Fruit fly (Drosophila melanogaster) whole organism, embryonic: ENCODE data around the gene Grasp65.

Source experiments
- Antp ChIP-seq: fragments of 200-800 bp; sonication (Bioruptor generic); optimal IDR thresholded peaks from 3 replicates; lab custom pipeline; 2016; ENCODE audit warnings: missing biosample characterization, missing genetic modification characterization
- Asciz ChIP-seq: fragments of 200-800 bp; sonication (Bioruptor generic); optimal IDR thresholded peaks from 2 replicates; lab custom pipeline; 2017; ENCODE audit warnings: missing biosample characterization, mild to moderate bottlenecking, missing genetic modification characterization, missing genetic modification reagents
- Atf-2 ChIP-seq: fragments of 200-800 bp; sonication (Bioruptor generic); optimal IDR thresholded peaks from 2 replicates; lab custom pipeline; 2016; ENCODE audit warnings: missing biosample characterization, missing genetic modification characterization
- CG13624 ChIP-seq: fragments of 200-800 bp; sonication (Bioruptor generic); optimal IDR thresholded peaks from 2 replicates; lab custom pipeline; 2016; ENCODE audit warnings: missing biosample characterization, missing genetic modification characterization
- CG15269 ChIP-seq: fragments of 200-800 bp; sonication (Bioruptor generic); optimal IDR thresholded peaks from 2 replicates; lab custom pipeline; 2018; ENCODE audit warnings: missing biosample characterization, mild to moderate bottlenecking, missing genetic modification characterization, moderate library complexity
- CG15601 ChIP-seq: fragments of 200-800 bp; sonication (Bioruptor generic); optimal IDR thresholded peaks from 3 replicates; lab custom pipeline; 2019; ENCODE audit warnings: missing biosample characterization, mild to moderate bottlenecking, missing genetic modification characterization, moderate library complexity
- CG17361 ChIP-seq: fragments of 200-800 bp; sonication (Bioruptor generic); IDR thresholded peaks from 3 replicates; pipeline ENCODE4 v1.3.6; 2022; ENCODE audit warnings: missing biosample characterization, missing genetic modification characterization
- CG18476 ChIP-seq: fragments of 200-800 bp; sonication (Bioruptor generic); optimal IDR thresholded peaks from 2 replicates; lab custom pipeline; 2016; ENCODE audit warnings: missing biosample characterization, mild to moderate bottlenecking, missing genetic modification characterization
- CG2712 ChIP-seq: fragments of 200-800 bp; optimal IDR thresholded peaks from 3 replicates; lab custom pipeline; 2019; ENCODE audit warnings: missing biosample characterization, mild to moderate bottlenecking, missing genetic modification characterization, moderate library complexity
- CG31441 ChIP-seq: fragments of 200-800 bp; sonication (Bioruptor generic); IDR thresholded peaks from 2 replicates; pipeline ENCODE4 v1.3.6; 2022; ENCODE audit warnings: missing biosample characterization, missing genetic modification characterization
- CG32772 ChIP-seq: fragments of 200-800 bp; sonication (Bioruptor generic); IDR thresholded peaks from 2 replicates; pipeline ENCODE4 v1.3.6; 2022; ENCODE audit warnings: missing biosample characterization, missing genetic modification characterization
- CG33557 ChIP-seq: fragments of 200-800 bp; sonication (Bioruptor generic); optimal IDR thresholded peaks from 2 replicates; lab custom pipeline; 2019; ENCODE audit warnings: missing biosample characterization, mild to moderate bottlenecking, missing genetic modification characterization, moderate library complexity
- CG3407 ChIP-seq: fragments of 200-800 bp; sonication (Bioruptor generic); optimal IDR thresholded peaks from 2 replicates; lab custom pipeline; 2018; ENCODE audit warnings: missing biosample characterization, mild to moderate bottlenecking, missing genetic modification characterization
- CG4404 ChIP-seq: fragments of 200-800 bp; sonication (Bioruptor generic); IDR thresholded peaks from 2 replicates; pipeline ENCODE4 v1.3.6; 2022; ENCODE audit warnings: missing biosample characterization, missing genetic modification characterization
- CG4854 ChIP-seq: fragments of 200-800 bp; sonication (Bioruptor generic); optimal IDR thresholded peaks from 2 replicates; lab custom pipeline; 2016; ENCODE audit warnings: missing biosample characterization, missing genetic modification characterization, inconsistent platforms
- CG8388 ChIP-seq: fragments of 200-800 bp; sonication (Bioruptor generic); optimal IDR thresholded peaks from 2 replicates; lab custom pipeline; 2019; ENCODE audit warnings: missing biosample characterization, mild to moderate bottlenecking, missing genetic modification characterization, moderate library complexity
- CG8924 ChIP-seq: fragments of 200-800 bp; optimal IDR thresholded peaks from 3 replicates; lab custom pipeline; 2019; ENCODE audit warnings: missing biosample characterization, mild to moderate bottlenecking, missing genetic modification characterization, moderate library complexity
- CHES-1-like ChIP-seq: fragments of 200-800 bp; sonication (Bioruptor generic); optimal IDR thresholded peaks from 2 replicates; lab custom pipeline; 2016; ENCODE audit warnings: missing biosample characterization, missing genetic modification characterization
- Dfd ChIP-seq, 2 experiments: fragments of >200 bp; optimal IDR thresholded peaks; 2 replicates each; lab custom pipeline; 2017; ENCODE audit warnings: missing biosample characterization in 2 of 2, missing genetic modification characterization in 2 of 2
- Dref ChIP-seq: fragments of 200-800 bp; sonication (Bioruptor generic); IDR thresholded peaks from 2 replicates; pipeline ENCODE4 v1.3.6; 2022; ENCODE audit warnings: missing biosample characterization, missing genetic modification characterization
- Fer1 ChIP-seq: fragments of 200-800 bp; sonication (Bioruptor generic); optimal IDR thresholded peaks from 2 replicates; lab custom pipeline; 2017; ENCODE audit warnings: missing biosample characterization, mild to moderate bottlenecking, missing genetic modification characterization
- Fer3 ChIP-seq: fragments of 200-800 bp; sonication (Bioruptor generic); optimal IDR thresholded peaks from 2 replicates; lab custom pipeline; 2018; ENCODE audit warnings: missing biosample characterization, mild to moderate bottlenecking, missing genetic modification characterization, moderate library complexity
- HLH3B ChIP-seq: fragments of 200-800 bp; sonication (Bioruptor generic); IDR thresholded peaks from 2 replicates; pipeline ENCODE4 v1.3.6; 2022; ENCODE audit warnings: missing biosample characterization, missing genetic modification characterization
- HLH54F ChIP-seq: fragments of 200-800 bp; sonication (Bioruptor generic); optimal IDR thresholded peaks from 3 replicates; lab custom pipeline; 2016; ENCODE audit warnings: missing biosample characterization, missing genetic modification characterization
- Hand ChIP-seq: fragments of 200-800 bp; sonication (Bioruptor generic); optimal IDR thresholded peaks from 2 replicates; lab custom pipeline; 2017; ENCODE audit warnings: mild to moderate bottlenecking, missing biosample characterization, missing genetic modification reagents, missing genetic modification characterization
- Hr39 ChIP-seq: fragments of >200 bp; optimal IDR thresholded peaks from 2 replicates; lab custom pipeline; 2017
- Hr51 ChIP-seq, 2 experiments: fragments of 200-800 bp; sonication (Bioruptor generic); optimal IDR thresholded peaks; 2 replicates in 1 of 2; 3 replicates in 1 of 2; lab custom pipeline; 2016 to 2018; ENCODE audit warnings: missing biosample characterization in 2 of 2, missing genetic modification characterization in 2 of 2, mild to moderate bottlenecking in 1 of 2, moderate library complexity in 1 of 2
- Lhr ChIP-seq: fragments of 200-800 bp; sonication (Bioruptor generic); optimal IDR thresholded peaks from 3 replicates; lab custom pipeline; 2017; ENCODE audit warnings: mild to moderate bottlenecking, missing biosample characterization, missing genetic modification reagents, missing genetic modification characterization
- MBD-R2 ChIP-seq: fragments of 200-800 bp; sonication (Bioruptor generic); IDR thresholded peaks from 2 replicates; pipeline ENCODE4 v1.3.6; 2022; ENCODE audit warnings: missing biosample characterization, missing genetic modification characterization
- Optix ChIP-seq: fragments of 200-800 bp; sonication (Bioruptor generic); IDR thresholded peaks from 3 replicates; pipeline ENCODE4 v1.3.6; 2022; ENCODE audit warnings: missing biosample characterization, missing genetic modification characterization
- Sin3A ChIP-seq: fragments of >200 bp; optimal IDR thresholded peaks from 2 replicates; lab custom pipeline; 2018
- Sox100B ChIP-seq: fragments of 200-800 bp; sonication (Bioruptor generic); optimal IDR thresholded peaks from 3 replicates; lab custom pipeline; 2018; ENCODE audit warnings: missing biosample characterization, mild to moderate bottlenecking, missing genetic modification characterization
- Ssrp ChIP-seq: fragments of 200-800 bp; sonication (Bioruptor generic); optimal IDR thresholded peaks from 2 replicates; lab custom pipeline; 2018; ENCODE audit warnings: missing biosample characterization, mild to moderate bottlenecking, missing genetic modification characterization, moderate library complexity
- aop ChIP-seq: fragments of 200-800 bp; sonication (Bioruptor generic); IDR thresholded peaks from 2 replicates; pipeline ENCODE4 v1.3.6; 2022; ENCODE audit warnings: missing biosample characterization, missing genetic modification characterization
- ato ChIP-seq: fragments of 200-800 bp; sonication (Bioruptor generic); IDR thresholded peaks from 2 replicates; pipeline ENCODE4 v1.3.6; 2022; ENCODE audit warnings: missing biosample characterization, missing genetic modification characterization; ENCODE audit not compliant: partially characterized antibody
- bbx ChIP-seq: fragments of 200-800 bp; sonication (Bioruptor generic); IDR thresholded peaks from 2 replicates; pipeline ENCODE4 v1.3.6; 2022; ENCODE audit warnings: missing biosample characterization, missing genetic modification characterization; ENCODE audit not compliant: partially characterized antibody
- bigmax ChIP-seq: fragments of 200-800 bp; sonication (Bioruptor generic); optimal IDR thresholded peaks from 2 replicates; lab custom pipeline; 2018; ENCODE audit warnings: missing biosample characterization, mild to moderate bottlenecking, missing genetic modification characterization
- btn ChIP-seq: fragments of 200-800 bp; sonication (Bioruptor generic); optimal IDR thresholded peaks from 2 replicates; lab custom pipeline; 2016; ENCODE audit warnings: missing biosample characterization, missing genetic modification characterization
- crp ChIP-seq, 2 experiments: fragments of 200-800 bp; sonication (Bioruptor generic); optimal IDR thresholded peaks; 2 replicates in 1 of 2; 3 replicates in 1 of 2; lab custom pipeline; 2017; ENCODE audit warnings: missing biosample characterization in 2 of 2, missing genetic modification characterization in 2 of 2, mild to moderate bottlenecking in 1 of 2, moderate library complexity in 1 of 2
- grau ChIP-seq: fragments of 200-800 bp; optimal IDR thresholded peaks from 3 replicates; lab custom pipeline; 2019; ENCODE audit warnings: missing biosample characterization, mild to moderate bottlenecking, missing genetic modification characterization, moderate library complexity
- gsb-n ChIP-seq: fragments of 200-800 bp; sonication (Bioruptor generic); optimal IDR thresholded peaks from 3 replicates; lab custom pipeline; 2018; ENCODE audit warnings: missing biosample characterization, mild to moderate bottlenecking, missing genetic modification characterization
- kah ChIP-seq: fragments of 200-800 bp; sonication (Bioruptor generic); optimal IDR thresholded peaks from 2 replicates; lab custom pipeline; 2018; ENCODE audit warnings: missing biosample characterization, mild to moderate bottlenecking, missing genetic modification characterization
- kni ChIP-seq: fragments of 200-800 bp; sonication (Bioruptor generic); optimal IDR thresholded peaks from 3 replicates; lab custom pipeline; 2017; ENCODE audit warnings: mild to moderate bottlenecking, missing biosample characterization, missing genetic modification reagents, missing genetic modification characterization
- pum ChIP-seq: fragments of 200-800 bp; sonication (Bioruptor generic); optimal IDR thresholded peaks from 2 replicates; lab custom pipeline; 2016; ENCODE audit warnings: missing biosample characterization, missing genetic modification characterization
- row ChIP-seq: fragments of 200-800 bp; sonication (Bioruptor generic); IDR thresholded peaks from 3 replicates; pipeline ENCODE4 v1.3.6; 2022; ENCODE audit warnings: missing biosample characterization, missing genetic modification characterization
- sd ChIP-seq: fragments of 200-800 bp; sonication (Bioruptor generic); optimal IDR thresholded peaks from 3 replicates; lab custom pipeline; 2018; ENCODE audit warnings: missing biosample characterization, mild to moderate bottlenecking, missing genetic modification characterization, moderate library complexity
- tgo ChIP-seq: fragments of 200-800 bp; sonication (Bioruptor generic); IDR thresholded peaks from 3 replicates; pipeline ENCODE4 v1.3.6; 2022; ENCODE audit warnings: missing biosample characterization, missing genetic modification characterization
- tll ChIP-seq, 2 experiments: fragments of 200-800 bp in 1 of 2; fragments of >200 bp in 1 of 2; sonication (Bioruptor generic) in 1 of 2; optimal IDR thresholded peaks; 2 replicates each; lab custom pipeline; 2017 to 2019; ENCODE audit warnings: missing biosample characterization in 2 of 2, missing genetic modification characterization in 2 of 2, mild to moderate bottlenecking in 1 of 2, moderate library complexity in 1 of 2
- tx ChIP-seq: fragments of 200-800 bp; sonication (Bioruptor generic); optimal IDR thresholded peaks from 2 replicates; lab custom pipeline; 2016; ENCODE audit warnings: missing biosample characterization, missing genetic modification characterization
- wek ChIP-seq: fragments of 200-800 bp; sonication (Bioruptor generic); optimal IDR thresholded peaks from 3 replicates; lab custom pipeline; 2018; ENCODE audit warnings: missing biosample characterization, mild to moderate bottlenecking, missing genetic modification characterization, moderate library complexity

Gene Grasp65

dm6 chr3L:19924771-19925304 lies at the start of gene Grasp65 (continued):
- TF ChIP-seq CG15269 (tag; lab: Kevin White, UChicago) (peak; percentile 4), gsb-n (tag; lab: Kevin White, UChicago) (no peak), CG4854 (GFP tag; lab: Kevin White, UChicago) (no peak), tll (GFP tag; optimal IDR thresholded peaks at IDR 0.05; lab: Kevin White, UChicago) (no peak), crp (GFP tag; optimal IDR thresholded peaks at IDR 0.05; lab: Kevin White, UChicago) (peak; percentile 15 to 91), Dfd (GFP tag; optimal IDR thresholded peaks at IDR 0.05; lab: Kevin White, UChicago) (no peak), row (peak; percentile 61), ato (GFP tag; lab: Robert Waterston, UW) (0 out of 2 replicates have a peak, but pooled peaks have one; percentile 26), CG17361 (GFP tag; lab: Robert Waterston, UW) (peak; percentile 42; the same call in 1 of the 3 replicates), HLH3B (GFP tag; lab: Robert Waterston, UW) (no peak), bbx (GFP tag; lab: Robert Waterston, UW) (peak; percentile 40; the same call in 1 of the 2 replicates), Fer1 (peak; percentile 18), Hr51 (GFP tag; optimal IDR thresholded peaks at IDR 0.05; lab: Kevin White, UChicago) (peak in 1 of 2 experiments; percentile 8), Sin3A (peak; percentile 4), CG32772 (GFP tag; lab: Robert Waterston, UW) (0 out of 2 replicates have a peak, but pooled peaks have one; percentile 29), grau (tag; lab: Kevin White, UChicago) (peak; percentile 89), CG8924 (tag; lab: Kevin White, UChicago) (peak; percentile 15), sd (tag; lab: Kevin White, UChicago) (peak; percentile 56), CG2712 (peak; percentile 63), tx (no peak), CG31441 (GFP tag; lab: Robert Waterston, UW) (peak; percentile 29; the same call in 1 of the 2 replicates)

- TF ChIP-seq HLH54F (GFP tag; lab: Kevin White, UChicago) (no peak), Optix (GFP tag; lab: Robert Waterston, UW) (no peak), CG8388 (GFP tag; lab: Kevin White, UChicago) (no peak), Antp (GFP tag; lab: Kevin White, UChicago) (no peak), CHES-1-like (GFP tag; lab: Kevin White, UChicago) (peak; percentile 24), Sox100B (GFP tag; lab: Kevin White, UChicago) (no peak), btn (GFP tag; lab: Kevin White, UChicago) (no peak), Asciz (GFP tag; lab: Kevin White, UChicago) (no peak), tgo (GFP tag; lab: Robert Waterston, UW) (no peak), Fer3 (tag; lab: Kevin White, UChicago) (no peak), aop (GFP tag; lab: Robert Waterston, UW) (no peak), Fer1 (no peak), kni (GFP tag; lab: Kevin White, UChicago) (peak; percentile 71), CG3407 (GFP tag; lab: Kevin White, UChicago) (no peak), bigmax (GFP tag; lab: Kevin White, UChicago) (no peak), CG33557 (GFP tag; lab: Kevin White, UChicago) (peak; percentile 22), Hand (GFP tag; lab: Kevin White, UChicago) (no peak), Atf-2 (GFP tag; lab: Kevin White, UChicago) (no peak), wek (GFP tag; lab: Kevin White, UChicago) (no peak), CG4404 (GFP tag; lab: Robert Waterston, UW) (no peak), MBD-R2 (GFP tag; lab: Robert Waterston, UW) (0 out of 2 replicates have a peak, but pooled peaks have one; percentile 23), Ssrp (tag; lab: Kevin White, UChicago) (no peak), kah (peak; percentile 66), Hr39 (no peak), Dref (GFP tag; lab: Robert Waterston, UW) (no peak), CG18476 (GFP tag; lab: Kevin White, UChicago) (no peak), CG15601 (no peak), pum (GFP tag; lab: Kevin White, UChicago) (no peak), CG13624 (GFP tag; lab: Kevin White, UChicago) (no peak), Lhr (no peak)
Measured at dm6 chr3L:19895556-19895995, 29.2 kb upstream of the Grasp65 start.
